Fruit fly (Drosophila melanogaster): Measurements from ENCODE around the gene CG13287.

Gene CG13287

DNA sequence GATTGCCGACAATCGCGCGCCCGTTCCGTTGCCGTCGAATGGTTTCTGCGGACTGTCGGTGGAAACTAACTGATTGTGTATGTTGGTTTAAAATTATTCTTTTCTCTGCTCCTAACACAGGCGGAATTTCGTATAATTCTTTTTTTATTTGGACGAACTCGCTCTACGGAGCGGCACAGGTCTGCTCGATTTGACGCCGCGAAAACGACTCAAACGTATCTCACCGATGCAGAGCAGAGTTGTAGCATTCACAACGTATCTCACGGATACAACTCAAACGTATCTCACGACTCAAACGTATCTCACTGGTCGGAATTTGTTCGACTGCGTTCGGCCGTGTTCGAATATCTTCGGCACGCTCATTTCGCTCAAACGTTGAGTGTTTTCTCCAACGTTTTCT lies 36.6 kb upstream of the CG13287 start, which contains the start of gene vn (continued):
- TF ChIP-seq CG4820 (GFP tag; optimal IDR thresholded peaks at IDR 0.05), result no peak
- no peak for TF ChIP-seq CTCF (GFP tag; optimal IDR thresholded peaks at IDR 0.05)
- peak; percentile 50; the same call in 1 of the 2 replicates for TF ChIP-seq Scr (GFP tag; IDR thresholded peaks at IDR 0.05; ENCODE audit: partially characterized antibody)
- TF ChIP-seq CG13775 (GFP tag; optimal IDR thresholded peaks at IDR 0.05), result peak; percentile 3
- no peak for TF ChIP-seq Six4 (GFP tag; optimal IDR thresholded peaks at IDR 0.05)
- no peak for TF ChIP-seq CG33213 (GFP tag; optimal IDR thresholded peaks at IDR 0.05)
- no peak for TF ChIP-seq CG11695 (GFP tag; IDR thresholded peaks at IDR 0.05)
- no peak for TF ChIP-seq CG10274 (GFP tag; optimal IDR thresholded peaks at IDR 0.05)
- no peak for TF ChIP-seq CG10565 (GFP tag; optimal IDR thresholded peaks at IDR 0.05)
- 0 out of 3 replicates have a peak, but pooled peaks have one; percentile 17 for TF ChIP-seq CG7963 (GFP tag; IDR thresholded peaks at IDR 0.05; ENCODE audit: partially characterized antibody)
- peak; percentile 76 for TF ChIP-seq Bgb (GFP tag; IDR thresholded peaks at IDR 0.05; ENCODE audit: partially characterized antibody)
- TF ChIP-seq oc (tag; optimal IDR thresholded peaks at IDR 0.05), result no peak
- TF ChIP-seq MTF-1 (GFP tag; optimal IDR thresholded peaks at IDR 0.05; ENCODE audit: borderline replicate concordance), result no peak
- TF ChIP-seq CG3726 (GFP tag; IDR thresholded peaks at IDR 0.05), result no peak
- TF ChIP-seq CG17328 (GFP tag; IDR thresholded peaks at IDR 0.05), result no peak
- TF ChIP-seq ken (GFP tag; IDR thresholded peaks at IDR 0.05), result no peak
- no peak for TF ChIP-seq CG30020 (tag; optimal IDR thresholded peaks at IDR 0.05)
- no peak for TF ChIP-seq slp2 (GFP tag; optimal IDR thresholded peaks at IDR 0.05)
- no peak for TF ChIP-seq CG17186 (GFP tag; optimal IDR thresholded peaks at IDR 0.05)
- TF ChIP-seq CHES-1-like (GFP tag; optimal IDR thresholded peaks at IDR 0.05), result no peak
- TF ChIP-seq unpg (GFP tag; optimal IDR thresholded peaks at IDR 0.05), result no peak
- TF ChIP-seq D19A (tag; optimal IDR thresholded peaks at IDR 0.05), result peak; percentile 43
- no peak for TF ChIP-seq Sry-β (GFP tag; optimal IDR thresholded peaks at IDR 0.05)
- no peak for TF ChIP-seq grn (GFP tag; optimal IDR thresholded peaks at IDR 0.05)
- TF ChIP-seq Dip3 (GFP tag; optimal IDR thresholded peaks at IDR 0.05), result no peak
- TF ChIP-seq lmd (GFP tag; IDR thresholded peaks at IDR 0.05), result no peak
- TF ChIP-seq so (GFP tag; IDR thresholded peaks at IDR 0.05), result peak; percentile 48; the same call in 1 of the 3 replicates
- TF ChIP-seq CG12071 (GFP tag; optimal IDR thresholded peaks at IDR 0.05), result no peak
- no peak for TF ChIP-seq CG3065 (GFP tag; optimal IDR thresholded peaks at IDR 0.05)
- peak; percentile 53 for TF ChIP-seq Drgx (GFP tag; IDR thresholded peaks at IDR 0.05)
- TF ChIP-seq CG5180 (GFP tag; optimal IDR thresholded peaks at IDR 0.05), result peak; percentile 99
- TF ChIP-seq ranshi (GFP tag; IDR thresholded peaks at IDR 0.05), result peak; percentile 15; the same call in 1 of the 2 replicates
- TF ChIP-seq CG32532 (GFP tag; IDR thresholded peaks at IDR 0.05), result 0 out of 2 replicates have a peak, but pooled peaks have one; percentile 30
- peak; percentile 80 for TF ChIP-seq Nf-YC (tag; optimal IDR thresholded peaks at IDR 0.05)
- TF ChIP-seq CG12769 (tag; optimal IDR thresholded peaks at IDR 0.05), result peak; percentile 55
- TF ChIP-seq Xbp1 (GFP tag; optimal IDR thresholded peaks at IDR 0.05), result no peak
- no peak for TF ChIP-seq Poxn (GFP tag; IDR thresholded peaks at IDR 0.05)
- TF ChIP-seq CG1647 (GFP tag; optimal IDR thresholded peaks at IDR 0.05), result no peak
- TF ChIP-seq ind (GFP tag; optimal IDR thresholded peaks at IDR 0.05), result no peak
- TF ChIP-seq seq (GFP tag; IDR thresholded peaks at IDR 0.05), result no peak
- TF ChIP-seq cato (GFP tag; optimal IDR thresholded peaks at IDR 0.05; ENCODE audit: borderline replicate concordance), result no peak
- TF ChIP-seq Aef1 (GFP tag; IDR thresholded peaks at IDR 0.05), result no peak; the same call in 2 of the 3 replicates
- TF ChIP-seq CG18011 (GFP tag; optimal IDR thresholded peaks at IDR 0.05), result no peak
- TF ChIP-seq lbe (GFP tag; optimal IDR thresholded peaks at IDR 0.05), result no peak
- peak; percentile 30 for TF ChIP-seq CG8924 (tag; optimal IDR thresholded peaks at IDR 0.05)
- TF ChIP-seq kay (GFP tag; optimal IDR thresholded peaks at IDR 0.05), result no peak
- peak; percentile 78 for TF ChIP-seq chm (GFP tag; IDR thresholded peaks at IDR 0.05)
- no peak for TF ChIP-seq CG12942 (GFP tag; optimal IDR thresholded peaks at IDR 0.05)
- no peak for TF ChIP-seq hbn (GFP tag; IDR thresholded peaks at IDR 0.05; ENCODE audit: partially characterized antibody)
- TF ChIP-seq CG7745 (tag; optimal IDR thresholded peaks at IDR 0.05), result peak; percentile 38
- TF ChIP-seq D (optimal IDR thresholded peaks at IDR 0.05), result no peak
- no peak for TF ChIP-seq D (GFP tag; optimal IDR thresholded peaks at IDR 0.05)

Measured in whole organism, embryonic.